Fruit fly (Drosophila melanogaster): Measurements from ENCODE around the gene CG13907.

Gene CG13907

DNA sequence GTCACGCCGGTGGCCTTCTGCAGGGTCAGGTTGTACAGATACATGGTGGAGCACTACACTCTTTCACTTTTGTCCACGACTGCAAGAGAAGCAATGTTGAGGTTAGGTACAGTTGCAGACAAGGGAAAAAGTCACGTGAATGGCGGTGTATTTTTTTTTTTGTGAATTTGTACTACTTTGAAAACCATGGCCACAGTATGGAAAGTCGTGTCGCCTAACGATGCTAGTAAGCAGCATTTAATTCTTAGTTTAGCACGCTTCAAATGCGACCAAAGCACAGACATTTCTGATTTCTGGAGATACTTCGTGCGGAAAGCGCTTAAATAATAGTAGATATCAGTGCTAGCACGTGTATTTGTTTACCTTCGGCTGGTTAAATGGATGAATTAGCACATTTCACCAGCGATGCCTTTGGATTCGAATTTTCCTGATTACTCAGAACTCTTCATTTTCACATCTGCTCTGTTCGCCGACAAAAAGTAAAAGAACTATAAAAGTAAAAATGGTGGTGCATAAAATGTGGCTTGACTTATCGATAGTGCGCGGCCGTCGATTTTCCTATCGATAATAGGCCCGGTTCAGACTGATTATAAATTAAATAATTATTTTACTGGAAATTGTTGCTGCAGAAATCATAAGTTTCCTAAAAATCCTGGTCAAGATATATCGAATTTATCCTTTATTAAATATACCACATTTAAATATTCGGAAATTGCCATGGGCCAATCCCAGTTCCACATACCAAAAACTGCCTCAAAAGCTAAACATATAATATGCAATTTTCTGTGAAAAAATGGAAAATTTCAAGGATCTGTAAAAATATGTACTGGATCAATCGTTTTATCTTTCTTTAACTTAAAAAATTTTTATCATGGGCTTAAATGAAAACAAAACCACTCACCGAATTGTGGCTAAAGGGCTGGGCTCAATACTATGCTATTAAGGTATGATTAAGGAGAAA is 48.6 kb downstream of the CG13907 start, which contains the start of gene Sf3b3 (continued):
- TF ChIP-seq CG6791 (GFP tag; IDR thresholded peaks at IDR 0.05; ENCODE audit: partially characterized antibody) = peak; percentile 80
- TF ChIP-seq tx (GFP tag; optimal IDR thresholded peaks at IDR 0.05) = no peak
- no peak for TF ChIP-seq dpn (GFP tag; optimal IDR thresholded peaks at IDR 0.05)
- peak; percentile 60; the same call in 1 of the 2 replicates for TF ChIP-seq inv (GFP tag; IDR thresholded peaks at IDR 0.05; ENCODE audit: partially characterized antibody)
- TF ChIP-seq Rfx (GFP tag; IDR thresholded peaks at IDR 0.05) = peak; percentile 66
- TF ChIP-seq peb (GFP tag; IDR thresholded peaks at IDR 0.05) = no peak
- TF ChIP-seq aop (GFP tag; IDR thresholded peaks at IDR 0.05) = no peak
- peak; percentile 45 for TF ChIP-seq Ets97D (GFP tag; optimal IDR thresholded peaks at IDR 0.05)
- TF ChIP-seq CG2202 (tag; optimal IDR thresholded peaks at IDR 0.05) = no peak
- no peak for TF ChIP-seq Usf (GFP tag; optimal IDR thresholded peaks at IDR 0.05)
- peak; percentile 55 for TF ChIP-seq knrl (GFP tag; IDR thresholded peaks at IDR 0.05; ENCODE audit: partially characterized antibody)
- no peak for TF ChIP-seq NC2α (GFP tag; optimal IDR thresholded peaks at IDR 0.05)
- no peak for TF ChIP-seq CG15073 (GFP tag; optimal IDR thresholded peaks at IDR 0.05)
- TF ChIP-seq nerfin-2 (GFP tag; IDR thresholded peaks at IDR 0.05; ENCODE audit: partially characterized antibody) = no peak
- peak; percentile 78 for TF ChIP-seq ssp (GFP tag; IDR thresholded peaks at IDR 0.05)
- TF ChIP-seq vvl (GFP tag; IDR thresholded peaks at IDR 0.05) = 0 out of 2 replicates have a peak, but pooled peaks have one; percentile 36
- TF ChIP-seq bbx (GFP tag; IDR thresholded peaks at IDR 0.05; ENCODE audit: partially characterized antibody) = peak; percentile 83
- no peak for TF ChIP-seq CG13775 (GFP tag; optimal IDR thresholded peaks at IDR 0.05)
- TF ChIP-seq Hmr (GFP tag; optimal IDR thresholded peaks at IDR 0.05) = no peak
- TF ChIP-seq hbn (GFP tag; IDR thresholded peaks at IDR 0.05; ENCODE audit: partially characterized antibody) = peak; percentile 25; the same call in 1 of the 2 replicates
- no peak for TF ChIP-seq CG2678 (tag; optimal IDR thresholded peaks at IDR 0.05)
- TF ChIP-seq CG8388 (GFP tag; optimal IDR thresholded peaks at IDR 0.05) = no peak
- TF ChIP-seq MBD-R2 (GFP tag; IDR thresholded peaks at IDR 0.05) = 0 out of 2 replicates have a peak, but pooled peaks have one; percentile 27
- TF ChIP-seq toy (GFP tag; IDR thresholded peaks at IDR 0.05) = 0 out of 2 replicates have a peak, but pooled peaks have one; percentile 7
- no peak for TF ChIP-seq Nf-YC (tag; optimal IDR thresholded peaks at IDR 0.05)
- TF ChIP-seq Vsx1 (GFP tag; optimal IDR thresholded peaks at IDR 0.05) = no peak
- no peak for TF ChIP-seq ATbp (GFP tag; optimal IDR thresholded peaks at IDR 0.05)
- no peak for TF ChIP-seq insv (GFP tag; optimal IDR thresholded peaks at IDR 0.05)
- TF ChIP-seq CG34224 (GFP tag; IDR thresholded peaks at IDR 0.05; ENCODE audit: partially characterized antibody) = peak; percentile 38
- TF ChIP-seq Antp (GFP tag; optimal IDR thresholded peaks at IDR 0.05) = no peak
- TF ChIP-seq CG14710 (tag; optimal IDR thresholded peaks at IDR 0.05) = peak; percentile 27
- TF ChIP-seq CG1024 (GFP tag; IDR thresholded peaks at IDR 0.05) = peak; percentile 53; the same call in 1 of the 2 replicates
- no peak for TF ChIP-seq sd (tag; optimal IDR thresholded peaks at IDR 0.05)
- TF ChIP-seq CG17829 (tag; optimal IDR thresholded peaks at IDR 0.05) = peak; percentile 42
- no peak for TF ChIP-seq CG18599 (GFP tag; optimal IDR thresholded peaks at IDR 0.05)
- no peak for TF ChIP-seq CG15011 (GFP tag; optimal IDR thresholded peaks at IDR 0.05)
- peak; percentile 81 for TF ChIP-seq dm (GFP tag; optimal IDR thresholded peaks at IDR 0.05)
- no peak for TF ChIP-seq sima (GFP tag; optimal IDR thresholded peaks at IDR 0.05)
- TF ChIP-seq luna (GFP tag; optimal IDR thresholded peaks at IDR 0.05) = peak; percentile 13
- no peak for TF ChIP-seq lov (optimal IDR thresholded peaks at IDR 0.05)
- no peak for TF ChIP-seq lov (GFP tag; IDR thresholded peaks at IDR 0.05)
- peak; percentile 64 for TF ChIP-seq row (GFP tag; IDR thresholded peaks at IDR 0.05)
- TF ChIP-seq Sry-δ (GFP tag; optimal IDR thresholded peaks at IDR 0.05) = peak; percentile 74
- TF ChIP-seq CG16779 (GFP tag; IDR thresholded peaks at IDR 0.05) = no peak
- TF ChIP-seq nau (GFP tag; optimal IDR thresholded peaks at IDR 0.05) = no peak
- no peak for TF ChIP-seq tio (GFP tag; optimal IDR thresholded peaks at IDR 0.05)
- TF ChIP-seq CG16815 (GFP tag; optimal IDR thresholded peaks at IDR 0.05) = no peak
- TF ChIP-seq fd96Cb (tag; optimal IDR thresholded peaks at IDR 0.05) = no peak
